Fruit fly (Drosophila melanogaster) whole organism, larva: ENCODE data around the gene MED18.

Source experiments
- noc ChIP-seq: fragments of 200-800 bp; sonication (Bioruptor generic); optimal IDR thresholded peaks from 3 replicates; lab custom pipeline; 2019; ENCODE audit warnings: missing biosample characterization, mild to moderate bottlenecking, missing genetic modification characterization, moderate library complexity

The MED18 gene

DNA sequence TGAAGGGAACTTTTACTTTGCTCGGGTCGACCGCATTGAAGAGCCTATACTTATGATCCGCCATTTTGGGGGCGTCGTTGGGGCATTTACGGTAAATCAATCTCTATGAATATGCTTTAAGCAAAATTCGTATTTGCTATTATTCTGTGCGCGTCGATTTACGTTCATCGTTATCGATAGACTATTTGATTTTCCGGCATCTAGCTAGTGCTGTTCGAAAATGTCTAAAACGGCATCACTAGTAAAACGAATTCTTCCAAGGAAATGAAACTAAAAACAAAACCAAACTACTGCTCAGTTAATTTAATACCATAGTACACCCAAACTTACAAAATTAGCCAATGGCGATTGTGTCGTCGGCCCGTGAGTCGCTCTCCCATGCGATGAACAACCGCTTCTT is at the start of gene MED18, which contains the start of gene Gcna:
Gene MED18, plus strand, starts transcription at position 237 of the 400 bp plus-strand sequence.
Gene Gcna, minus strand, starts transcription at position 163 of the 400 bp plus-strand sequence.
- no peak for TF ChIP-seq noc (tag; lab: Kevin White, UChicago)

DNA sequence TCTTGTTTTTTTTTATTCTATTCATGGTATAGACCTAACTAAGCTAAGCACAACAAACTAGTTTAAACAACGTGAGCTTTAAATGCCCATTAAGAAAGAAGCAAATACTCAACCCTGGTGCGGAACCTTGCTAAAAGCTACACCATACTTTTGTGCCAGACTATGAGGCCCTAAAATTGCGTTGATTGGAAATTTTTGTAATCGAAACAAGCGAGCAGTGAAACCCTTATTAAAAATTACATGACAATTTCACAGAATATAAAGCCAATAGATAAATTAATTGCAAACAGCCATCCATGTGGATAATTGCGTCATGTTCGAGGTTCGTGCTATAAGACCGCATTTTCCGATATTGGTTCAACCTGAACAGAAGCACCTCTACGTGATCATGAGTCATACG is 46.7 kb upstream of the MED18 start:
- TF ChIP-seq noc (tag; lab: Kevin White, UChicago): no peak

DNA sequence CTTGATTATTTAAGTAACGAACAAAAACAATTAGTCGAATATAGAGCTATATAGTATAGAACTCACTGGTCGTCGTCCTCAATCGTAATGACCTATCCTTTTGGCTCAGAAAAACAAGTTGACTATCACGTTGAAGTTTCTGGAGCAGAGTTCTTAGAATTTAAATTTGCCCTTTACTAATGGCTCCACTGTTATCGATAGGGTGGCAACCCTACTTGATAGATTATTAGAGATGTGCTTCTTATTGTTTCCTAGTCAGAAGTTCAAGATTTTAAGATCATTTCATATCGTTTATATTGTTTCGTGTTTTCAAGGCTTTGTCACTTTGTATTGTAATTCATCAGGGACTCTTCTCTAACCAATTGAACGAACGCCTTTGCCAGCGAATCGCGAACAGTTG is 45.5 kb upstream of the MED18 start, which contains the start of gene CG14810:
Gene CG14810, minus strand, starts transcription at position 101 of the 400 bp plus-strand sequence.
- TF ChIP-seq noc (tag; lab: Kevin White, UChicago): no peak

DNA sequence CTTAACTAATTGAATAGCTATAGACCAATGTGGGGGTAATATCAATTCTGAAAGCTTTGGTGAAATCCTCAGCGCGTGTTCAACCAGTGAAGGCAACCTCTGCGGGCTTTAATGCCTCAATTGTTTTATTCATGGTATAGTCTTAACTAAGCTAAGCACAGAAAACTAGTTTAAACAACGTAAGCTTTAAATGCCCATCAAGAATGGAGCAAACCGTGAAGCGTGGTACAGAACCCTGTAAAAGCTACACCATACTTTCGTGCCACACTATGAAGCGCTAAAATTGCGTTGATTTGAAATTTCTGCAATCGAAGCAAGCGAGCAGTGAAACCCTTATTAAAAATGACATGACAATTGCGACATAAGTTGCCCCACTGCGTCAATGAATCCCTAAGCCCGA is 44.7 kb upstream of the MED18 start:
- no peak for TF ChIP-seq noc (tag; lab: Kevin White, UChicago)

DNA sequence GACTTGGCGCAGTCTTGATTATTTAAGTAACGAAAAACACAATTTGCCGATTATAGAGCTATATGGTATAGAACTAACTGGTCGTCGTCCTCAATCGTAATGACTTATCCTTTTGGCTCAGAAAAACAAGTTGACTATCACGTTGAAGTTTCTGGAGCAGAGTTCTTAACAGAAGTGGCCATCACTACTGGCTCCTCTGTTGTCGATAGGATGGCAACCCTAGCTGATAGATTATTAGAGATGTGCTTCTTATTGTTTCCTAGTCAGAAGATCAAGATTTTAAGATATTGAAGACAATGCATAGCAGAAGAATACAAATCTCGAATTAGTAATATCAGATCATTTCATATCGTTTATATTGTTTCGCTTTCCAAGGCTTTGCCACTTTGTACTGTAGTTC is 43.4 kb upstream of the MED18 start, which contains the start of gene CG14811:
Gene CG14811, minus strand, starts transcription at position 101 of the 400 bp plus-strand sequence.
- TF ChIP-seq noc (tag; lab: Kevin White, UChicago): no peak

DNA sequence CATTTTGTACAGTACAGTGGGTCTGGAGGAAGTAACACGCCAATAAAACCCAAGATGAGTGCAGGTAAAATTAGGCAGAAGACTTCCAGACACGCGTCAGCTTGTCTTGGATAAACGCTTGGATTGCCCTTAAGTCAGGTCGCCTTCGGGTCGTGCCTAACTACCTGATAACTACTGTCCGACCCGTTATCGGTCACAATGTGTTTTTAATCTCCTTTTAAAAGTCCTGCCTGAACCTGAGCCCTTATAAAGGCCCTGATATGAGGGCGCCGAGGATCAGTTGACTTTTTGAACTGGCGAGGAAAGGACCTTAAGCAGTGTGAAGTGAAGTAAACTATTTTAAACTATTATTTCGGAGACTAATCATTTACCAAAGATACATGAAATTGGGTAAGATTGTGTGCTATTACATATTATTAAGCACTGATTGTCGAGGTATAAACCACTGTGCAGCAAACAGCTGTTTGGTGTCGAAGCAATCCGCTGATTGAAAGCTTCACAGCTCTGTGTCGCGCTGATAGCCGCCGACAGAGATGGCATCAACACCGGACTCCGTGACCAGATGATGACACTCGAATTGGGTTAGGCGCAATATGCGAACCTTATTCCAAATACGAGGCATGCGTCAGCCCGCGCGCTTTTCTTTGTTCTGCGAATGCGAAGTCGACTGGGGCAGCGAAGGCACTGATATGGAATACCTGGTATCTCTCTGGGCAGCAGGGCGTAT is 41.7 kb upstream of the MED18 start:
- TF ChIP-seq noc (tag; lab: Kevin White, UChicago): no peak

DNA sequence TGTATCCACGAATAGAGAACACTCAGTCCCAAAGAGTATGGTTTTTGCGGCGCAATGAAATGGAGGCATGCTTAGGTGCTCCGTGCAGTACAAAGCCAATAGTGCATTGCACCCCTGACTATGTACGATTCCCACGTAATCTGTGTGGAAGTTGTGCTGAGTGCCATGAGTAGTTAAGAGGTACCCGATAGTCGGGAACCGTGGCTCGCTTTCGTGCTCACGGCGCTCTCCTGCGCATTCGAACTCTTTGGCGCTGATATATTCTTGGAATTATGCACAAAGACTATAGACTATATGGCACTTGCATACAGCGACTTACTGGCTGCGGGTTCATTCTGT is 41.1 kb upstream of the MED18 start:
- no peak for TF ChIP-seq noc (tag; lab: Kevin White, UChicago)

DNA sequence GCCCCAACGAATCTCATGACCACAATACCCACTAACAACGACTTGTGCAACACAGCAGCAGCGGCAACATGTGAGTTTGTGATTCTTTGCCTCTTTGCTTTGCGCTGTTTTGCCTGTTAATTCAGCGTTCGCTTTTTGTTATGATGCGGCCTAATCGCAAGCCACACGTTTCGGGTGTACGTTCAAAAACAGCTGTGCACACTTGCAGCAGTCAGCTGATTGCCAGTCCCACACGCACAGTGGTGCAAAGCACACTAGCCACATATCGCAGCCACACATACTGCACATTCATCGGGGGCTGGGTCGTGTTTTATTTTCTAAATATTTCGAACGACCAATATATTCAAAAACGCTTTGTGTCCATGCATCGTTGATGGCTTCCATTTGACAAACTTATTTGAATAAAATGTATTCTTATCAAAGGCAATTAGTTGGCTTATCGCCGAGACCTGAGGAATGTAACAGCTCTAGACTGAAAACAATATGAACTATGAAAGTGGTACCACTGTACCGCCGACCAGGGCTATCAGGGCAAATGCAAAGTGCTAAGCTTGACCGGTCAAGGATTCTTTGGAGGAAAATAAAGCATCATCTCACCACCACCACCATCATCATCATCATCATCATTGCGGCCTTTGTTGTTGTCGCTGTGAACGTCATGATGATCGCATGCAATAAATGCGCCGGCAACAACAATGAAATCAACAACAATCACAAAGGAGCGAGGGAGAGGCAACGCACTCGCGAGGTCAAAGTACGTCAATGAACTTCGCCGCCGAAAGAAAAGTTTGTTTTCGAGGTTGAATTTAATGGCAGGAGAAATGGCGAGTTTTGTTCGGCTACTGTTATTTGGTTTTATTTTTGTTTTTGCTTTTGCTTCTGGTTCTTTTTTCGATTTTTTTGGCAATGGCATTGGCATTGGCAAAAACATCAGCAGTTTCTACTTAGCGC is 39.5 kb upstream of the MED18 start:
- no peak for TF ChIP-seq noc (tag; lab: Kevin White, UChicago)

DNA sequence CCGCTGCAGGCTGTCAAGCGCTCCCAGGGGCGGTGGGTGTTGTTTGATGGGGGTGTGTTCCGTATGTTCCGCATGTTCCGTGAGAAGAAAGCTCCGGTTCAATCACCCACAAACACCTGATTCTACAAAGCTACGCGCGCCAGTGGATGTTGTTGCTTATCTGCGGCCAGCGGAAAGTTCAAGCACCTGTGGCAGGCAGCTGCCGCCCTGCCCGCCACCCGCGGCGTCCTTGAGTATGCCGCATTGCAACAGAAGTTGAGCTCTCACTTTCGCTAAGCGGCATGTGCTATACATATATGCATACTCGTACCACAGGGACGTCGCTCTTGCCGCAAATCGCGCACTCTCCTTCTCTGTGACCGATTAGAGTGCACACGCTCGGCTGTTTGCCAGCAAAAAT is 37.6 kb upstream of the MED18 start:
- no peak for TF ChIP-seq noc (tag; lab: Kevin White, UChicago)

DNA sequence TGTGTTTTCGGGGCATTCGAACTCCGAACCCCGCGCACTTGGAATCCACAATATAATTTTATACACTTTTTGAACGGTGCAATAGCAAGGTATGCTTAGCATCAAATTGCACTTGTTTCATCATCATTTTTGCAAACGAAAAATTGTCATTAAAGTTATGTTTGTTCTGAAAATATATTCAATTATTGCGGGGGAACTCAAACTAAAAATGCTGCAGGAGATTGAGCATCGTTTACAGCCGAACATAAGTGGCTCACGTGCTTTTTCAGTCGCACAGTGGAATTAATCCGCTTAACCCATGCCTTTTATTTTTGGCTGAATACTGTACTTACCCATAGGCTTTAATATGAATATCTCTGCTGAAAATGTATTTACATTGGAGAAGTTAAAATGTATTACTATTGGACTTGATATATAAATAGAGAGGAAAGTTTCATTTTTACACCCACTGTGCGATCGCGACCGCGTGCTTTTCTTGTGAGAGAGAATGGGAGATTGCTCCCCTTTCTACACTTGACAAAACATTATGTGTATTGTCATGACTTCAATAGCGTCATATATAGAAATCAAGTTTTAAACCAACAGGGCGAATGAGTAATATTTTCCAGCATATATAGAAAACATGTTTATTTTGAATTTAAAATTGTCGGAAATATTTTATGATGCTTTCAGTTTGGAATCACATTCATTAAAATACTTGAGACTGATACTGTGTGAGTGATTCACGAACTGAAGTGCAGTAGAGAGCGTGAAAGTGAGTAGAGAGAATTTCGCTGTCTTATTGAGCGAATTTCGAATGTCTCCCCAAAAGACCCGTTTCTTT is 35.1 kb upstream of the MED18 start:
- peak; percentile 98 for TF ChIP-seq noc (tag; lab: Kevin White, UChicago)

DNA sequence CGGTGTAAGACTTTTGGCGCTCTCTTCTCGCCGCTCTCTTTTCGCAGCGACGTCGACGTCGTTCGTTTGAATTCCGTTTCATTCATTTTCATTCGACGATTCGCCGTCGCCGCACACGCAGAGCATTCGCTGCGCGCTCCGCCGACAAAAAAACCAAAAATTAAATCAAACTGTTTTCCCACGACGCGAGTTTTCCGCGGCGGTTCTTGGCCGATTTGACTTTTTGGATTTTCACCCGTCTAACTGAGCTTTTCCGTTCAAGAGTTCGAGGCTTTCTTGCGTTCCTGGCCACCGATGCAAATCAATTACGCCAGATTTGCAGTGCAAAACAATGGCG is 34.5 kb upstream of the MED18 start:
- no peak for TF ChIP-seq noc (tag; lab: Kevin White, UChicago)

DNA sequence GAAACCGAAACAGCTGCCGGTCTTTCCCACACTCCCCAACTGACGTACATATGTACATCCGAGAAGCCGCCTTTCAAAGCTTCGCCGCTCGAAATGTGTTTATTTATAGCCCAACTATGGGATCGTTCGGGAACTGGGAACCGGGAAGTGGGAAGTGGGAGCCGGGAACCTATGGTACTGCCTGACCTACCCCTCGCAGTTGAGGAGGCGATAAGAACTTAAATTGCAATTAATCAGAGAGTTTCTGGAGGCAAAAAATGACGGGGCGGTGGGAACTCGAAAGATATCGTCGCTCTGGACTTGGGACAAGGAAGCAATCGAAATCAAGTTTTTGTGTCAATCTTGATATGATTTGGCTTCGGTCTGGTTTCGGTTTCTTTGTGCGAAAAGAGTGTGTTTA is 33.0 kb upstream of the MED18 start:
- peak; percentile 9 for TF ChIP-seq noc (tag; lab: Kevin White, UChicago)

DNA sequence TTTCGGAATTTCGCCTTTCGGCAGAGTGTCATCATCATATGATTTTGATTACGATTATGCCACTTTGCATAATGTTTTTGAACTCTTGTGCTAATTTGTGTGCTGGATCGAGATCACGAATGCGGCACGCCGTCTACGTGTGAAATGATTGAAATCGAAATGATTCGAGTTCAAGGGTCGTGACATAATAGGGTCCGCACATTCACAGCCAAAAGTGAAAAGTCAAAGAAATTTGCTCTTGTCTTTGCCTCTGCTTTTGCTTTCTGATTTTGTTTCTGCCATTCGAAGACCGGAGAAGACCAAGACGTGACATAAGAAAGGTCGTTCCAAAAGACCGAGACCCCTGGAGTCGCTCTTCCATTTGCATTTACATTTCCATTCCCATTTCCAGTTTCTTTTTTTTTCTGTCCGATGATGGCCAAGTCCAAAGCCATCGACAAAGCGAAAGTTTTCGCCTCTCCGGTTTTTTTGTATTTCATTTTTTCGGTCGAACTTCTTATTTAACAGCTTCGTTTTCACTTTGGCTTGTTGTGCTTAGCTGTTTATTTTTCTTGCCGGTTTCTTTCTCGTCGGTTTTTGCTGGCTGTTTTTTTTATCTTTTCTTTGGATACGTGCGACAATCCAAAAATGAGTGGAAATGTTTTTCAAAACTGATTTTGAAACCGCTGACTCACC is 30.9 kb upstream of the MED18 start:
- no peak for TF ChIP-seq noc (tag; lab: Kevin White, UChicago)

DNA sequence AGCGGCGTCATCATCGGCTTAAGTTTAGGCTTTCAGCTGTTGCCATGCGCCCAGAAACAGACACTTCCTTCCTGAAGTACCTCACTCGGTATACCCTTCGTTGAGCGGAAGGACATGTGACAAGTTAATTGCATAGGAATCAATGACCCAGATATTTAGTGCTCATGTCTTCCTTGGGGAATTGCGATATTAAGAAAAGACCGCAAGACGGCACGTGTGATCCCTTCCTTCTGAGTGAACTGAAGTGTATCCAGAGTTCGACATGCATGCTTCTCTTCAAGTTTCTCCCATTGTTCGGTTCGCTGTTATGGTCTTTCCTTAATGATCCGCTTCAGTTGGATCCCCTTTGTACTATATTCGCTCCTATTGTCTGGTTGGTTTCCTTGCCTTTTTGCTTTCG is 25.2 kb upstream of the MED18 start:
- TF ChIP-seq noc (tag; lab: Kevin White, UChicago): peak; percentile 5

DNA sequence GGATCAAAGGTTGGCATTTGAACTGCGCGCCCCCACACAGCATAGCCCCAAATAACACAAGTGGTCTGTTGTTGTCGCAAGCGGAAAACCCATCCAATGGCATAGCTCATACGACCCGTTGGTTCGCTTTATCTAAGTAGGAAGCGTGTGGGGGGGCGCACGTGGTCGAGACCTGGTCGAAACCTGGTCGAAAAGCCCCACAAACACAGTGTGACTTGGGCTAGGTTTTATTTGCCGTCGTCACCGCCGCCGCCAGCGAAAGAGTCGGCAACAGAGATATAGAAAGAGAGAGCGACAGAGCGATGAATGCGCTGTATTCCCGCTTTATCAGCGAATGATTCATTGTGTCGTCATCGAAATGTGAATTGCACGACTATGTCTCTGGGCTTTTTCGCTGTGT is 22.8 kb upstream of the MED18 start:
- TF ChIP-seq noc (tag; lab: Kevin White, UChicago): no peak
